Fruit fly (Drosophila melanogaster): ENCODE data around the gene CG7065.

CG7065 gene

dm6 chrX:9134922-9135453 lies 7.3 kb upstream of the CG7065 start, which contains the start of gene fend:
fend (minus strand) TSS chrX:9135099.
- TF ChIP-seq ey (GFP tag; optimal IDR thresholded peaks at IDR 0.05) (no peak), sage (GFP tag; optimal IDR thresholded peaks at IDR 0.05) (no peak), h (GFP tag; optimal IDR thresholded peaks at IDR 0.05) (peak; percentile 27), sv (GFP tag; optimal IDR thresholded peaks at IDR 0.05) (no peak), Dfd (GFP tag; optimal IDR thresholded peaks at IDR 0.05) (no peak), woc (GFP tag; optimal IDR thresholded peaks at IDR 0.05) (peak; percentile 76), fru (GFP tag; optimal IDR thresholded peaks at IDR 0.05) (peak; percentile 22), dsf (GFP tag; optimal IDR thresholded peaks at IDR 0.05; ENCODE audit: borderline replicate concordance) (no peak), Sp1 (GFP tag; optimal IDR thresholded peaks at IDR 0.05) (peak; percentile 41), OdsH (GFP tag; optimal IDR thresholded peaks at IDR 0.05) (no peak), br (GFP tag; optimal IDR thresholded peaks at IDR 0.05) (no peak), Mio (GFP tag; optimal IDR thresholded peaks at IDR 0.05) (no peak), foxo (GFP tag; optimal IDR thresholded peaks at IDR 0.05) (peak in 1 of 2 experiments; percentile 15), psq (GFP tag; optimal IDR thresholded peaks at IDR 0.05) (peak; percentile 28), dmrt93B (GFP tag; optimal IDR thresholded peaks at IDR 0.05) (no peak), Abd-B (GFP tag; optimal IDR thresholded peaks at IDR 0.05) (no peak), jim (GFP tag; optimal IDR thresholded peaks at IDR 0.05) (no peak), brk (GFP tag; optimal IDR thresholded peaks at IDR 0.05) (peak; percentile 17), Myc (optimal IDR thresholded peaks at IDR 0.05) (peak; percentile 92), rgr (GFP tag; optimal IDR thresholded peaks at IDR 0.05) (peak; percentile 26), tai (GFP tag; optimal IDR thresholded peaks at IDR 0.05) (no peak), HLH106 (tag; optimal IDR thresholded peaks at IDR 0.05) (peak; percentile 18), Hnf4 (GFP tag; optimal IDR thresholded peaks at IDR 0.05) (no peak), lola (GFP tag; optimal IDR thresholded peaks at IDR 0.05) (no peak), CG9705 (GFP tag; optimal IDR thresholded peaks at IDR 0.05) (peak; percentile 32)

- no peak for TF ChIP-seq dl (GFP tag; optimal IDR thresholded peaks at IDR 0.05; ENCODE audit: insufficient read depth in 1 of 2, partially characterized antibody in 2 of 2)
- no peak for TF ChIP-seq jim (GFP tag; optimal IDR thresholded peaks at IDR 0.05)
- no peak for TF ChIP-seq GATAd (GFP tag; optimal IDR thresholded peaks at IDR 0.05)
- TF ChIP-seq tai (GFP tag; optimal IDR thresholded peaks at IDR 0.05) = no peak
- TF ChIP-seq CrebA (GFP tag; optimal IDR thresholded peaks at IDR 0.05; ENCODE audit: borderline replicate concordance) = no peak
- no peak for TF ChIP-seq Dfd (GFP tag; optimal IDR thresholded peaks at IDR 0.05)
- TF ChIP-seq N (GFP tag; optimal IDR thresholded peaks at IDR 0.05) = no peak
- TF ChIP-seq psq (GFP tag; optimal IDR thresholded peaks at IDR 0.05) = no peak
- TF ChIP-seq dsf (GFP tag; optimal IDR thresholded peaks at IDR 0.05; ENCODE audit: borderline replicate concordance) = no peak
- no peak for TF ChIP-seq Abd-B (GFP tag; optimal IDR thresholded peaks at IDR 0.05)
- TF ChIP-seq Vsx2 (GFP tag; optimal IDR thresholded peaks at IDR 0.05; ENCODE audit: partially characterized antibody) = no peak
- TF ChIP-seq CG32264 (GFP tag; optimal IDR thresholded peaks at IDR 0.05) = no peak
- TF ChIP-seq OdsH (GFP tag; optimal IDR thresholded peaks at IDR 0.05) = no peak
- no peak for TF ChIP-seq foxo (GFP tag; optimal IDR thresholded peaks at IDR 0.05)
- TF ChIP-seq Rel (GFP tag; optimal IDR thresholded peaks at IDR 0.05) = no peak
- no peak for TF ChIP-seq Rel (tag; optimal IDR thresholded peaks at IDR 0.05)
- TF ChIP-seq Hnf4 (GFP tag; optimal IDR thresholded peaks at IDR 0.05) = no peak
- no peak for TF ChIP-seq Mio (GFP tag; optimal IDR thresholded peaks at IDR 0.05)
These were observed 5.3 kb upstream of the CG7065 start for dm6 chrX:9136776-9137550.

- TF ChIP-seq OdsH (GFP tag; optimal IDR thresholded peaks at IDR 0.05) = no peak
- TF ChIP-seq HLH106 (tag; optimal IDR thresholded peaks at IDR 0.05) = no peak
- TF ChIP-seq lola (GFP tag; optimal IDR thresholded peaks at IDR 0.05) = no peak
- TF ChIP-seq fru (GFP tag; optimal IDR thresholded peaks at IDR 0.05) = no peak
- TF ChIP-seq sv (GFP tag; optimal IDR thresholded peaks at IDR 0.05) = no peak
- no peak for TF ChIP-seq Hr78 (GFP tag; optimal IDR thresholded peaks at IDR 0.05)
- no peak for TF ChIP-seq woc (GFP tag; optimal IDR thresholded peaks at IDR 0.05)
- TF ChIP-seq pan (optimal IDR thresholded peaks at IDR 0.05) = no peak
- TF ChIP-seq jim (GFP tag; optimal IDR thresholded peaks at IDR 0.05) = no peak
- TF ChIP-seq N (GFP tag; optimal IDR thresholded peaks at IDR 0.05) = no peak
- no peak for TF ChIP-seq Myc (optimal IDR thresholded peaks at IDR 0.05)
- no peak for TF ChIP-seq Abd-B (GFP tag; optimal IDR thresholded peaks at IDR 0.05)
- no peak for TF ChIP-seq rgr (GFP tag; optimal IDR thresholded peaks at IDR 0.05)
- no peak for TF ChIP-seq psq (GFP tag; optimal IDR thresholded peaks at IDR 0.05)
- no peak for TF ChIP-seq br (GFP tag; optimal IDR thresholded peaks at IDR 0.05)
- TF ChIP-seq dsf (GFP tag; optimal IDR thresholded peaks at IDR 0.05; ENCODE audit: borderline replicate concordance) = no peak
These were observed 3.2 kb upstream of the CG7065 start for dm6 chrX:9139138-9139537.

Data from whole organism, wandering third instar larva.